Worm (Caenorhabditis elegans) whole organism, young adult: ENCODE measurements around the gene F54B3.4.

Source experiments
- B0035.1 ChIP-seq: sonication (generic microtip); optimal IDR thresholded peaks from 2 replicates; lab custom pipeline; 2016; ENCODE audit warnings: missing genetic modification characterization, mild to moderate bottlenecking, missing compliant biosample characterization, missing genotype, missing genetic modification reagents
- T26A5.8 ChIP-seq: sonication (generic microtip); optimal IDR thresholded peaks from 2 replicates; lab custom pipeline; 2016; ENCODE audit warnings: missing genetic modification characterization, missing compliant biosample characterization
- ZK185.1 ChIP-seq: sonication (generic microtip); optimal IDR thresholded peaks from 2 replicates; lab custom pipeline; 2016; ENCODE audit warnings: mild to moderate bottlenecking, missing genetic modification characterization, missing compliant biosample characterization; ENCODE audit not compliant: poor library complexity, severe bottlenecking
- ama-1 ChIP-seq, 3 experiments: fragments of 150-350 bp in 1 of 3; sonication (generic microtip) in 2 of 3; optimal IDR thresholded peaks; 2 replicates each; lab custom pipeline; 2014 to 2018; ENCODE audit warnings: missing biosample characterization in 2 of 3, missing genetic modification characterization in 2 of 3, missing genetic modification reagents in 2 of 3
- ceh-40 ChIP-seq: fragments of 200-800 bp; sonication (Bioruptor generic); IDR thresholded peaks from 2 replicates; pipeline ENCODE4 v1.3.6; 2022; ENCODE audit warnings: missing genetic modification characterization, missing compliant biosample characterization
- rcor-1 ChIP-seq: fragments of 200-800 bp; sonication (Bioruptor generic); IDR thresholded peaks from 2 replicates; pipeline ENCODE4 v1.3.6; 2022; ENCODE audit warnings: missing genetic modification reagents, missing genetic modification characterization, missing compliant biosample characterization
- snpc-4 ChIP-seq, 5 experiments: fragments of 150-350 bp in 1 of 5; sonication (generic microtip) in 4 of 5; optimal IDR thresholded peaks; 2 replicates each; lab custom pipeline; 2014 to 2018; ENCODE audit warnings: missing genetic modification characterization in 5 of 5, missing biosample characterization in 3 of 5, antibody characterized with exemption in 2 of 5, mild to moderate bottlenecking in 2 of 5, missing compliant biosample characterization in 2 of 5, missing genotype in 2 of 5, moderate library complexity in 2 of 5, missing genetic modification reagents in 1 of 5
- unc-62 ChIP-seq: fragments of 150-350 bp; optimal IDR thresholded peaks from 2 replicates; lab custom pipeline; 2014; ENCODE audit warnings: missing biosample characterization, missing genetic modification reagents, missing genetic modification characterization
- ztf-22 ChIP-seq: fragments of 200-800 bp; sonication (Bioruptor generic); optimal IDR thresholded peaks from 2 replicates; lab custom pipeline; 2018; ENCODE audit warnings: mild to moderate bottlenecking, missing genetic modification characterization, moderate library complexity, missing compliant biosample characterization

DNA sequence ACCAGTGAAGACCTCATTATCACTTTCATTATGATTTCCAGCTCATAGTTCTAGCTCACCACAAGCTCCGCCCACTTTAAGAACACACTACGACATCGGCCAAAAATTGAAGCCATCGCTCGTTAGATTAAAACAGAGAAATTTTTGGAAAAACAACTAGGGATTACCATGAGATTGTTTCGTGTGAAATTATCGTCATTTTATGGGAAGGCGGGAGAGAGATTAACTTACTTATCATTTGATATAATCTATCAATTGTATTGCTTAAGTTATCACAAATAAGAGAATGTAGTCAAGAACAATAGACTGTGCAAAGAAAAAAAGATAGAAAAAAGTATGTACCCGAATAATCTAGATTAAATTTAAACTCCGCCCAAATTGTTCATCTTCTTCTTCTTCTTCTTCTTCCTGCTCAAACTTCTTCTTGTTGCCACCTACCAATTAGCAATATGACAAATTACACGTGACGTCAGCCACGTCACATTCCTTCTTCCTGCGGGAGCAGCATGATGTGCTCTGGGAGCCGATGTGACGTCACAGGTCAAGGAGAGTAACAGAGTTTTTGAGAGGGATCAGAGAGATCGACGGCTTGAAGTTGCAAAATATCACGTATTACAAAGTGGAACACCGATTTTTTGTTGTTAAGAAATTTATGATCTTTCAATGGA lies 29.2 kb upstream of the F54B3.4 start, which contains the start of gene nep-26:
- no peak for TF ChIP-seq unc-62
- TF ChIP-seq rcor-1 (GFP tag; lab: Robert Waterston, UW), result no peak
- no peak for TF ChIP-seq B0035.1 (tag; lab: Kevin White, UChicago)
- no peak for TF ChIP-seq ceh-40 (GFP tag; lab: Robert Waterston, UW)
- no peak for TF ChIP-seq ztf-22 (GFP tag; lab: Kevin White, UChicago)
- TF ChIP-seq T26A5.8, result no peak
- TF ChIP-seq ZK185.1, result no peak
- TF ChIP-seq ama-1 (optimal IDR thresholded peaks at IDR 0.05; lab: Kevin White, UChicago), result no peak
- TF ChIP-seq ama-1 (GFP tag; optimal IDR thresholded peaks at IDR 0.05; lab: Kevin White, UChicago), result no peak
- TF ChIP-seq snpc-4 (GFP tag; optimal IDR thresholded peaks at IDR 0.05; lab: Kevin White, UChicago), result no peak
- no peak for TF ChIP-seq snpc-4 (tag; optimal IDR thresholded peaks at IDR 0.05; lab: Kevin White, UChicago)
